Worm (Caenorhabditis elegans): ENCODE results near the gene nspf-1.

- no peak for TF ChIP-seq ama-1 (optimal IDR thresholded peaks at IDR 0.05)
- TF ChIP-seq hmg-4 (GFP tag; optimal IDR thresholded peaks at IDR 0.05): no peak
- TF ChIP-seq scrt-1 (GFP tag; IDR thresholded peaks at IDR 0.05): no peak
These were observed 37.9 kb upstream of the nspf-1 start, which contains the start of the genes F22E5.13 and F22E5.6 for ce11 chrII:2649539-2649938.
